Fruit fly (Drosophila melanogaster) whole organism, pupa: ENCODE results near the gene CG42747.

Source experiments
- CG17806 ChIP-seq: fragments of 200-800 bp; sonication (Bioruptor generic); optimal IDR thresholded peaks from 2 replicates; lab custom pipeline; 2018; ENCODE audit warnings: missing biosample characterization, mild to moderate bottlenecking, missing genetic modification characterization, moderate library complexity
- Ets98B ChIP-seq: fragments of 200-800 bp; sonication (Bioruptor generic); IDR thresholded peaks from 2 replicates; pipeline ENCODE4 v1.3.6; 2022; ENCODE audit warnings: missing biosample characterization, missing genetic modification characterization
- Pif1B ChIP-seq: fragments of 200-800 bp; sonication (Bioruptor generic); optimal IDR thresholded peaks from 3 replicates; lab custom pipeline; 2016; ENCODE audit warnings: missing biosample characterization, missing genetic modification characterization
- fd96Ca ChIP-seq: fragments of 200-800 bp; sonication (Bioruptor generic); IDR thresholded peaks from 3 replicates; pipeline ENCODE4 v1.3.6; 2022; ENCODE audit warnings: missing biosample characterization, missing genetic modification characterization

DNA sequence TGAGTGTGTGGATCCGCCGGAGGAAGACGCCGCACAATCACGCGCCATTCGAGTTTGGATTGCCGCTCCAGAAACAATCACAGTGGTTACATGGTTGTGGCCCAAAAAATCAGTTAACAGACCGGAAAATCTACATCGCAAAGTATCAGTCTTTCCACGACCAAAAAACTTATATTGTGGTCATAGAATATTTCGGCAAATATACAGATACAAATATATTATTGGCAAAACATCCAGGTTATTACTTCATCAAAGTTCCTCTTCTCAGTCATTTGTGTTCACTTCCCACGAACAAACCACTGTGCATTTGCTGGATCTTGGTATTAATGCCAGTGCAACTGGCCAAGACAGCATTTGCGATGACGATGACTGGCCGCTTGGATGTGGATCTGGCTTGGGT is 57.5 kb downstream of the CG42747 start:
- peak; percentile 29; the same call in 2 of the 3 replicates for TF ChIP-seq fd96Ca (GFP tag; lab: Robert Waterston, UW)
- TF ChIP-seq Pif1B (GFP tag; lab: Kevin White, UChicago) = peak; percentile 68
- peak; percentile 68 for TF ChIP-seq CG17806 (tag; lab: Kevin White, UChicago)
- peak; percentile 27; the same call in 1 of the 2 replicates for TF ChIP-seq Ets98B (GFP tag; lab: Robert Waterston, UW)
